Worm (Caenorhabditis elegans) whole organism, young adult: ENCODE data around the gene F58B6.1.

Source experiments
- ama-1 ChIP-seq, 3 experiments: fragments of 150-350 bp in 1 of 3; sonication (generic microtip) in 2 of 3; optimal IDR thresholded peaks; 2 replicates each; lab custom pipeline; 2014 to 2018; ENCODE audit warnings: missing biosample characterization in 2 of 3, missing genetic modification characterization in 2 of 3, missing genetic modification reagents in 2 of 3
- mel-28 ChIP-seq: sonication (generic microtip); optimal IDR thresholded peaks from 2 replicates; lab custom pipeline; 2016; ENCODE audit warnings: borderline replicate concordance, mild to moderate bottlenecking, missing genetic modification characterization, missing compliant biosample characterization
- nfya-1 ChIP-seq: sonication (generic microtip); optimal IDR thresholded peaks from 2 replicates; lab custom pipeline; 2017; ENCODE audit warnings: antibody characterized with exemption, missing compliant biosample characterization, missing genetic modification characterization, borderline replicate concordance; ENCODE audit not compliant: insufficient read depth
- nhr-120 ChIP-seq: fragments of 200-800 bp; sonication (Bioruptor generic); IDR thresholded peaks from 2 replicates; pipeline ENCODE4 v1.3.6; 2022; ENCODE audit warnings: missing genetic modification characterization, missing compliant biosample characterization
- snpc-3.4 ChIP-seq: sonication (generic microtip); optimal IDR thresholded peaks from 2 replicates; lab custom pipeline; 2017; ENCODE audit warnings: missing genetic modification characterization, mild to moderate bottlenecking, missing compliant biosample characterization, antibody characterized with exemption, moderate library complexity, missing genotype, missing genetic modification reagents
- snpc-4 ChIP-seq, 5 experiments: fragments of 150-350 bp in 1 of 5; sonication (generic microtip) in 4 of 5; optimal IDR thresholded peaks; 2 replicates each; lab custom pipeline; 2014 to 2018; ENCODE audit warnings: missing genetic modification characterization in 5 of 5, missing biosample characterization in 3 of 5, antibody characterized with exemption in 2 of 5, mild to moderate bottlenecking in 2 of 5, missing compliant biosample characterization in 2 of 5, missing genotype in 2 of 5, moderate library complexity in 2 of 5, missing genetic modification reagents in 1 of 5

- TF ChIP-seq snpc-3.4 (tag; lab: Kevin White, UChicago) (no peak), mel-28 (no peak), nhr-120 (GFP tag; lab: Robert Waterston, UW) (no peak), snpc-4 (GFP tag; optimal IDR thresholded peaks at IDR 0.05; lab: Kevin White, UChicago) (no peak), snpc-4 (tag; optimal IDR thresholded peaks at IDR 0.05; lab: Kevin White, UChicago) (no peak), nfya-1 (tag; lab: Kevin White, UChicago) (no peak), ama-1 (optimal IDR thresholded peaks at IDR 0.05; lab: Kevin White, UChicago) (no peak), ama-1 (GFP tag; optimal IDR thresholded peaks at IDR 0.05; lab: Kevin White, UChicago) (no peak)
Measured at ce11 chrIII:1084971-1085370, 30.8 kb downstream of the F58B6.1 start.
